Worm (Caenorhabditis elegans): ENCODE results near the gene twk-39.

DNA sequence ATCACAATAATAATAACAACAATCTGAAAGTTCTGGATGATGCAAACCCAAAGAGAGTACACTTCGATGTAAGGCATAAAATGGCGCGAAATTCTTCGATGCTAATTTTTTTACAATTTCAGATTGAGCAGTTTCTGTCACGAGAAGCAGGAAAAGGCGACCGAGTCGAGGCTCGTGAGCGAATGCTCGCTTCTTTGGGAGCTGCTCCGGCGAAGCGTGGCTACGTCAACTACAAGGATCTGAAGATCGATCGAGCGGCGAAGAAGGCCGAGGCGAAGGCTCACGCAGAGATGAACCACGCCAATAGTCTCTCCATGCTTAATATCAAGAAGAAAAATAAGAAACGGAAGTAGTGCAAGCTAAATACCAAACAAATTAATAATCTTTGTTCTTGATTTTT is 28.5 kb downstream of the twk-39 start:
- TF ChIP-seq unc-39 (tag; optimal IDR thresholded peaks at IDR 0.05) (no peak), skn-1 (tag; optimal IDR thresholded peaks at IDR 0.05) (no peak), mdl-1 (tag; optimal IDR thresholded peaks at IDR 0.05) (no peak), aly-2 (tag; optimal IDR thresholded peaks at IDR 0.05) (no peak), ama-1 (optimal IDR thresholded peaks at IDR 0.05) (no peak), fos-1 (tag; optimal IDR thresholded peaks at IDR 0.05) (no peak), dmd-4 (tag; optimal IDR thresholded peaks at IDR 0.05) (no peak), egl-27 (tag; optimal IDR thresholded peaks at IDR 0.05) (no peak), snpc-4 (tag; optimal IDR thresholded peaks at IDR 0.05) (no peak), R02D3.7 (tag; optimal IDR thresholded peaks at IDR 0.05) (no peak)

Data from whole organism, L2 larva.